Worm (Caenorhabditis elegans): ENCODE measurements around the gene nhr-140.

Gene nhr-140

ce11 chrV:6989626-6990138 lies at the start of gene nhr-140:
TSS of gene nhr-140 (minus strand) at chrV:6989676.
- TF ChIP-seq ceh-36 (tag; optimal IDR thresholded peaks at IDR 0.05) (no peak), pes-1 (GFP tag; IDR thresholded peaks at IDR 0.05) (no peak), tbx-37 (GFP tag; conservative IDR thresholded peaks at IDR 0.05) (no peak), ceh-13 (GFP tag; optimal IDR thresholded peaks at IDR 0.05) (no peak), B0310.2 (tag; optimal IDR thresholded peaks at IDR 0.05) (no peak)

- no peak for TF ChIP-seq ets-7 (tag; optimal IDR thresholded peaks at IDR 0.05)
- TF ChIP-seq ama-1 (optimal IDR thresholded peaks at IDR 0.05): no peak
- no peak for TF ChIP-seq tbx-11 (GFP tag; IDR thresholded peaks at IDR 0.05)
- TF ChIP-seq tra-4 (tag; optimal IDR thresholded peaks at IDR 0.05): no peak
- no peak for TF ChIP-seq B0310.2 (tag; optimal IDR thresholded peaks at IDR 0.05)
These were observed 47.0 kb upstream of the nhr-140 start, which contains the start of gene twk-11 for ce11 chrV:7036475-7036874. TSS of gene twk-11 (minus strand) at chrV:7036575.

ce11 chrV:7027055-7027454 lies 37.6 kb upstream of the nhr-140 start, which contains the start of gene F20A1.6:
TSS of gene F20A1.6 (minus strand) at chrV:7027155.
- TF ChIP-seq ceh-13 (GFP tag; optimal IDR thresholded peaks at IDR 0.05) (no peak), tbx-11 (GFP tag; IDR thresholded peaks at IDR 0.05) (no peak)

- TF ChIP-seq tbx-11 (GFP tag; IDR thresholded peaks at IDR 0.05) (no peak), hmg-4 (GFP tag; optimal IDR thresholded peaks at IDR 0.05) (no peak), hmbx-1 (tag; optimal IDR thresholded peaks at IDR 0.05) (no peak), tbx-37 (GFP tag; conservative IDR thresholded peaks at IDR 0.05) (no peak), B0310.2 (tag; optimal IDR thresholded peaks at IDR 0.05) (no peak), sea-1 (GFP tag; conservative IDR thresholded peaks at IDR 0.05) (no peak), ets-7 (tag; optimal IDR thresholded peaks at IDR 0.05) (no peak), ama-1 (optimal IDR thresholded peaks at IDR 0.05) (no peak), ceh-13 (GFP tag; optimal IDR thresholded peaks at IDR 0.05) (no peak), pes-1 (GFP tag; IDR thresholded peaks at IDR 0.05) (no peak), hnd-1 (tag; optimal IDR thresholded peaks at IDR 0.05) (no peak), tra-4 (tag; optimal IDR thresholded peaks at IDR 0.05) (no peak), flt-1 (GFP tag; IDR thresholded peaks at IDR 0.05) (no peak), aly-1 (tag; optimal IDR thresholded peaks at IDR 0.05) (no peak), scrt-1 (GFP tag; IDR thresholded peaks at IDR 0.05) (no peak), F13C5.2 (tag; optimal IDR thresholded peaks at IDR 0.05) (no peak)
These were observed 33.5 kb upstream of the nhr-140 start for ce11 chrV:7022981-7023380.

ce11 chrV:7021772-7022171 lies 32.3 kb upstream of the nhr-140 start, which contains the start of gene F20A1.4:
TSS of gene F20A1.4 (minus strand) at chrV:7021872.
- TF ChIP-seq pes-1 (GFP tag; IDR thresholded peaks at IDR 0.05): no peak
- TF ChIP-seq hmbx-1 (tag; optimal IDR thresholded peaks at IDR 0.05): no peak
- TF ChIP-seq sea-1 (GFP tag; conservative IDR thresholded peaks at IDR 0.05): no peak
- TF ChIP-seq ets-7 (tag; optimal IDR thresholded peaks at IDR 0.05): no peak
- TF ChIP-seq scrt-1 (GFP tag; IDR thresholded peaks at IDR 0.05): no peak
- no peak for TF ChIP-seq ceh-36 (tag; optimal IDR thresholded peaks at IDR 0.05)

- TF ChIP-seq pes-1 (GFP tag; IDR thresholded peaks at IDR 0.05) (no peak), hmg-4 (GFP tag; optimal IDR thresholded peaks at IDR 0.05) (no peak), tbx-11 (GFP tag; IDR thresholded peaks at IDR 0.05) (no peak), ama-1 (optimal IDR thresholded peaks at IDR 0.05) (no peak), tbx-37 (GFP tag; conservative IDR thresholded peaks at IDR 0.05) (no peak), tra-4 (tag; optimal IDR thresholded peaks at IDR 0.05) (no peak), ceh-36 (tag; optimal IDR thresholded peaks at IDR 0.05) (no peak), aly-1 (tag; optimal IDR thresholded peaks at IDR 0.05) (no peak), F13C5.2 (tag; optimal IDR thresholded peaks at IDR 0.05) (no peak), flt-1 (GFP tag; IDR thresholded peaks at IDR 0.05) (no peak), ets-7 (tag; optimal IDR thresholded peaks at IDR 0.05) (no peak), scrt-1 (GFP tag; IDR thresholded peaks at IDR 0.05) (no peak), B0310.2 (tag; optimal IDR thresholded peaks at IDR 0.05) (no peak), hmbx-1 (tag; optimal IDR thresholded peaks at IDR 0.05) (no peak), ceh-13 (GFP tag; optimal IDR thresholded peaks at IDR 0.05) (no peak)
These were observed 27.6 kb upstream of the nhr-140 start, which contains the start of gene srsx-32 for ce11 chrV:7017059-7017458. TSS of gene srsx-32 (plus strand) at chrV:7017359.

- TF ChIP-seq ceh-36 (tag; optimal IDR thresholded peaks at IDR 0.05) (no peak), flt-1 (GFP tag; IDR thresholded peaks at IDR 0.05) (no peak), hmg-4 (GFP tag; optimal IDR thresholded peaks at IDR 0.05) (no peak), scrt-1 (GFP tag; IDR thresholded peaks at IDR 0.05) (no peak), tra-4 (tag; optimal IDR thresholded peaks at IDR 0.05) (no peak), B0310.2 (tag; optimal IDR thresholded peaks at IDR 0.05) (no peak), aly-1 (tag; optimal IDR thresholded peaks at IDR 0.05) (no peak), tbx-11 (GFP tag; IDR thresholded peaks at IDR 0.05) (no peak), ets-7 (tag; optimal IDR thresholded peaks at IDR 0.05) (no peak), hmbx-1 (tag; optimal IDR thresholded peaks at IDR 0.05) (no peak), ama-1 (optimal IDR thresholded peaks at IDR 0.05) (no peak), ceh-13 (GFP tag; optimal IDR thresholded peaks at IDR 0.05) (no peak), hnd-1 (tag; optimal IDR thresholded peaks at IDR 0.05) (no peak), F13C5.2 (tag; optimal IDR thresholded peaks at IDR 0.05) (no peak), tbx-37 (GFP tag; conservative IDR thresholded peaks at IDR 0.05) (no peak), pes-1 (GFP tag; IDR thresholded peaks at IDR 0.05) (no peak)
These were observed 26.4 kb upstream of the nhr-140 start, which contains the start of gene C33G8.13 for ce11 chrV:7015872-7016271. TSS of gene C33G8.13 (minus strand) at chrV:7015972.

- no peak for TF ChIP-seq F13C5.2 (tag; optimal IDR thresholded peaks at IDR 0.05)
These were observed 23.1 kb upstream of the nhr-140 start, which contains the start of gene srw-127 for ce11 chrV:7012617-7013016. TSS of gene srw-127 (plus strand) at chrV:7012917.

All from whole organism, early embryonic.